Worm (Caenorhabditis elegans) whole organism, L4 larva: Measurements from ENCODE around the gene srlf-10.

Experiments used
- aha-1 ChIP-seq: fragments of 150-350 bp; peaks from one replicate; lab custom pipeline; 2014; ENCODE audit warnings: missing biosample characterization, missing genetic modification characterization
- ama-1 ChIP-seq: fragments of 150-350 bp; optimal IDR thresholded peaks from 2 replicates; lab custom pipeline; 2014; ENCODE audit warnings: inconsistent platforms, mixed read lengths
- ceh-32 ChIP-seq: sonication (generic microtip); optimal IDR thresholded peaks from 2 replicates; lab custom pipeline; 2016; ENCODE audit warnings: mild to moderate bottlenecking, missing genetic modification characterization, missing compliant biosample characterization; ENCODE audit not compliant: poor library complexity
- ceh-82 ChIP-seq: sonication (generic microtip); optimal IDR thresholded peaks from 2 replicates; lab custom pipeline; 2017; ENCODE audit warnings: missing biosample characterization, missing genetic modification characterization
- dmd-6 ChIP-seq: fragments of 200-800 bp; sonication (Bioruptor generic); IDR thresholded peaks from 2 replicates; pipeline ENCODE4 v1.3.6; 2022; ENCODE audit warnings: missing genetic modification reagents, missing genetic modification characterization, missing compliant biosample characterization
- egl-27 ChIP-seq: sonication (generic microtip); optimal IDR thresholded peaks from 3 replicates; lab custom pipeline; 2017; ENCODE audit warnings: missing biosample characterization, missing genetic modification reagents, missing genetic modification characterization
- jun-1 ChIP-seq: fragments of 150-350 bp; optimal IDR thresholded peaks from 2 replicates; lab custom pipeline; 2014; ENCODE audit warnings: missing biosample characterization, missing genetic modification reagents, missing genetic modification characterization
- lin-1 ChIP-seq: fragments of 200-800 bp; sonication (Bioruptor generic); IDR thresholded peaks from 2 replicates; pipeline ENCODE4 v1.3.6; 2022; ENCODE audit warnings: missing genetic modification reagents, missing genetic modification characterization, missing compliant biosample characterization
- nhr-28 ChIP-seq: fragments of 150-350 bp; optimal IDR thresholded peaks from 2 replicates; lab custom pipeline; 2014; ENCODE audit warnings: missing biosample characterization, missing genetic modification characterization
- nhr-77 ChIP-seq: fragments of 150-350 bp; optimal IDR thresholded peaks from 2 replicates; lab custom pipeline; 2014; ENCODE audit warnings: missing biosample characterization, missing genetic modification characterization
- snpc-1.2 ChIP-seq: fragments of 200-800 bp; sonication (Bioruptor generic); IDR thresholded peaks from 2 replicates; pipeline ENCODE4 v1.3.6; 2022; ENCODE audit warnings: missing genetic modification reagents, missing genetic modification characterization, missing compliant biosample characterization
- tag-97 ChIP-seq: fragments of 200-800 bp; sonication (Bioruptor generic); IDR thresholded peaks from 2 replicates; pipeline ENCODE4 v1.3.6; 2022; ENCODE audit warnings: missing genetic modification characterization, missing compliant biosample characterization
- unc-130 ChIP-seq: sonication (generic microtip); optimal IDR thresholded peaks from 2 replicates; lab custom pipeline; 2016; ENCODE audit warnings: missing genetic modification reagents, missing genetic modification characterization, missing compliant biosample characterization
- unc-39 ChIP-seq: sonication (generic microtip); optimal IDR thresholded peaks from 2 replicates; lab custom pipeline; 2017; ENCODE audit warnings: missing biosample characterization, missing genetic modification characterization

DNA sequence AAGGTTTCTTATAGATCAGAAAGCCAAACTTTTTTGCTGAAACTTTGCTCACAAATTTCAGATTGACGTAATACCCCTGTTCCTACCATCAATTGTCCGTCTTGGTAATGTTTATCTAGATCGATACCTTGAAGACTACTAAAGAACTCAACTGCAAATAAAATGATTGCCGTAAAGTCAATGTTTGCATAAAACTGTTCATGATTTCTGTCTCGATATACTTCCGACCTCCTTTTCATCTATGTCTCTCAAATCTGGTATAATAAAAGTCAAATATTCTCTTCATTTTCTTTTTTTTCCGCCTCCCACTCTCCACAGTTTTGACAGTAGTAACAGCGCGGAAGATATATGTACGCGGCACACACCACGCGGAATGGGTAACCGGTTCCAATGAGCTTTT lies 3.5 kb downstream of the srlf-10 start, which contains the start of gene nas-1:
- TF ChIP-seq egl-27 (tag; lab: Kevin White, UChicago) (no peak), tag-97 (no peak), ama-1 (lab: Kevin White, UChicago) (no peak), lin-1 (GFP tag; lab: Robert Waterston, UW) (no peak), ceh-32 (no peak), aha-1 (no peak), snpc-1.2 (GFP tag; lab: Robert Waterston, UW) (no peak), unc-39 (no peak), dmd-6 (GFP tag; lab: Robert Waterston, UW) (no peak), nhr-28 (tag; lab: Kevin White, UChicago) (no peak), nhr-77 (tag; lab: Kevin White, UChicago) (no peak), ceh-82 (tag; lab: Kevin White, UChicago) (no peak), unc-130 (GFP tag; lab: Kevin White, UChicago) (no peak), jun-1 (no peak)
